Fruit fly (Drosophila melanogaster) whole organism, prepupa: ENCODE results near the gene Eig71Ed.

ENCODE experiments used
- Blimp-1 ChIP-seq: fragments of 200-800 bp; sonication (Bioruptor generic); optimal IDR thresholded peaks from 3 replicates; lab custom pipeline; 2017; ENCODE audit warnings: missing biosample characterization, missing genetic modification characterization, mild to moderate bottlenecking, moderate library complexity, missing genetic modification reagents
- CG10631 ChIP-seq: fragments of 200-800 bp; sonication (Bioruptor generic); optimal IDR thresholded peaks from 2 replicates; lab custom pipeline; 2016; ENCODE audit warnings: missing biosample characterization, missing genetic modification characterization
- CG11902 ChIP-seq: fragments of 200-800 bp; sonication (Bioruptor generic); optimal IDR thresholded peaks from 3 replicates; lab custom pipeline; 2016; ENCODE audit warnings: missing biosample characterization, missing genetic modification characterization
- CG1621 ChIP-seq: fragments of 200-800 bp; sonication (Bioruptor generic); optimal IDR thresholded peaks from 3 replicates; lab custom pipeline; 2018; ENCODE audit warnings: missing biosample characterization, mild to moderate bottlenecking, missing genetic modification characterization
- CG3032 ChIP-seq: fragments of 200-800 bp; optimal IDR thresholded peaks from 2 replicates; lab custom pipeline; 2019; ENCODE audit warnings: missing biosample characterization, mild to moderate bottlenecking, missing genetic modification characterization, moderate library complexity
- CG31627 ChIP-seq: fragments of 200-800 bp; sonication (Bioruptor generic); optimal IDR thresholded peaks from 3 replicates; lab custom pipeline; 2016; ENCODE audit warnings: missing biosample characterization, missing genetic modification characterization
- CG34406 ChIP-seq: fragments of 200-800 bp; sonication (Bioruptor generic); optimal IDR thresholded peaks from 3 replicates; lab custom pipeline; 2016; ENCODE audit warnings: missing biosample characterization, missing genetic modification characterization
- CG3919 ChIP-seq: fragments of 200-800 bp; sonication (Bioruptor generic); optimal IDR thresholded peaks from 3 replicates; lab custom pipeline; 2016; ENCODE audit warnings: missing biosample characterization, missing genetic modification characterization
- CG4318 ChIP-seq: fragments of 200-800 bp; sonication (Bioruptor generic); optimal IDR thresholded peaks from 3 replicates; lab custom pipeline; 2017; ENCODE audit warnings: missing biosample characterization, mild to moderate bottlenecking, missing genetic modification characterization
- CG6276 ChIP-seq: fragments of 200-800 bp; sonication (Bioruptor generic); optimal IDR thresholded peaks from 2 replicates; lab custom pipeline; 2017; ENCODE audit warnings: missing biosample characterization, mild to moderate bottlenecking, missing genetic modification characterization
- CG6792 ChIP-seq: fragments of 200-800 bp; sonication (Bioruptor generic); optimal IDR thresholded peaks from 3 replicates; lab custom pipeline; 2016; ENCODE audit warnings: missing biosample characterization, missing genetic modification characterization
- CG6808 ChIP-seq: fragments of 200-800 bp; sonication (Bioruptor generic); optimal IDR thresholded peaks from 3 replicates; lab custom pipeline; 2017; ENCODE audit warnings: missing biosample characterization, missing genetic modification characterization, mild to moderate bottlenecking, moderate library complexity, missing genetic modification reagents
- CG7368 ChIP-seq: fragments of 200-800 bp; sonication (Bioruptor generic); optimal IDR thresholded peaks from 3 replicates; lab custom pipeline; 2016; ENCODE audit warnings: missing biosample characterization, missing genetic modification characterization
- CG8632 ChIP-seq: fragments of 200-800 bp; sonication (Bioruptor generic); optimal IDR thresholded peaks from 3 replicates; lab custom pipeline; 2016; ENCODE audit warnings: missing biosample characterization, missing genetic modification characterization
- CG9139 ChIP-seq: fragments of 200-800 bp; sonication (Bioruptor generic); optimal IDR thresholded peaks from 3 replicates; lab custom pipeline; 2017; ENCODE audit warnings: missing biosample characterization, mild to moderate bottlenecking, missing genetic modification characterization
- Eip75B ChIP-seq: fragments of 200-800 bp; sonication (Bioruptor generic); optimal IDR thresholded peaks from 3 replicates; lab custom pipeline; 2016; ENCODE audit warnings: missing biosample characterization, missing genetic modification characterization
- Eip78C ChIP-seq: fragments of 200-800 bp; sonication (Bioruptor generic); peaks from one replicate; lab custom pipeline; 2016; ENCODE audit warnings: missing biosample characterization, missing genetic modification characterization
- Eip93F ChIP-seq: fragments of 200-800 bp; sonication (Bioruptor generic); optimal IDR thresholded peaks from 2 replicates; lab custom pipeline; 2016; ENCODE audit warnings: missing biosample characterization, mild to moderate bottlenecking, missing genetic modification characterization
- Ets21C ChIP-seq: fragments of 200-800 bp; sonication (Bioruptor generic); optimal IDR thresholded peaks from 3 replicates; lab custom pipeline; 2016; ENCODE audit warnings: missing biosample characterization, missing genetic modification characterization
- Gug ChIP-seq: fragments of 200-800 bp; sonication (Bioruptor generic); IDR thresholded peaks from 2 replicates; pipeline ENCODE4 v1.3.6; 2022; ENCODE audit warnings: missing biosample characterization, missing genetic modification characterization
- Hr38 ChIP-seq: sonication (Bioruptor generic); optimal IDR thresholded peaks from 2 replicates; lab custom pipeline; 2016; ENCODE audit warnings: missing biosample characterization, missing genetic modification characterization
- Hr39 ChIP-seq: fragments of 200-800 bp; sonication (Bioruptor generic); optimal IDR thresholded peaks from 2 replicates; lab custom pipeline; 2016; ENCODE audit warnings: missing biosample characterization, missing genetic modification characterization
- Hr4 ChIP-seq: fragments of 200-800 bp; sonication (Bioruptor generic); optimal IDR thresholded peaks from 3 replicates; lab custom pipeline; 2016; ENCODE audit warnings: missing biosample characterization, missing genetic modification characterization
- Lpt ChIP-seq: fragments of 200-800 bp; sonication (Bioruptor generic); optimal IDR thresholded peaks from 3 replicates; lab custom pipeline; 2016; ENCODE audit warnings: missing biosample characterization, missing genetic modification characterization
- Met ChIP-seq: fragments of 200-800 bp; sonication (Bioruptor generic); optimal IDR thresholded peaks from 3 replicates; lab custom pipeline; 2016; ENCODE audit warnings: missing biosample characterization, missing genetic modification characterization
- OdsH ChIP-seq: fragments of 200-800 bp; sonication (Bioruptor generic); optimal IDR thresholded peaks from 3 replicates; lab custom pipeline; 2016; ENCODE audit warnings: missing biosample characterization, missing genetic modification characterization
- Smox ChIP-seq: fragments of 200-800 bp; sonication (Bioruptor generic); optimal IDR thresholded peaks from 3 replicates; lab custom pipeline; 2016; ENCODE audit warnings: missing biosample characterization, missing genetic modification characterization
- Sox102F ChIP-seq: fragments of 200-800 bp; sonication (Bioruptor generic); optimal IDR thresholded peaks from 2 replicates; lab custom pipeline; 2016; ENCODE audit warnings: missing biosample characterization, mild to moderate bottlenecking, missing genetic modification characterization
- Sox14 ChIP-seq: fragments of 200-800 bp; sonication (Bioruptor generic); optimal IDR thresholded peaks from 3 replicates; lab custom pipeline; 2016; ENCODE audit warnings: missing biosample characterization, missing genetic modification characterization
- Sox15 ChIP-seq: fragments of 200-800 bp; sonication (Bioruptor generic); optimal IDR thresholded peaks from 3 replicates; lab custom pipeline; 2016; ENCODE audit warnings: missing biosample characterization, missing genetic modification characterization
- achi ChIP-seq: fragments of 200-800 bp; sonication (Bioruptor generic); optimal IDR thresholded peaks from 3 replicates; lab custom pipeline; 2016; ENCODE audit warnings: missing biosample characterization, missing genetic modification characterization
- cyc ChIP-seq: fragments of 200-800 bp; sonication (Bioruptor generic); optimal IDR thresholded peaks from 3 replicates; lab custom pipeline; 2016; ENCODE audit warnings: missing biosample characterization, missing genetic modification characterization
- eg ChIP-seq: fragments of 200-800 bp; sonication (Bioruptor generic); IDR thresholded peaks from 3 replicates; pipeline ENCODE4 v1.3.6; 2022; ENCODE audit warnings: missing biosample characterization, missing genetic modification characterization
- esn ChIP-seq: fragments of 200-800 bp; sonication (Bioruptor generic); optimal IDR thresholded peaks from 2 replicates; lab custom pipeline; 2016; ENCODE audit warnings: missing biosample characterization, mild to moderate bottlenecking, missing genetic modification characterization, moderate library complexity
- fd59A ChIP-seq: fragments of 200-800 bp; sonication (Bioruptor generic); optimal IDR thresholded peaks from 2 replicates; lab custom pipeline; 2017; ENCODE audit warnings: missing biosample characterization, mild to moderate bottlenecking, missing genetic modification characterization, missing genetic modification reagents
- fd85E ChIP-seq: fragments of 200-800 bp; sonication (Bioruptor generic); optimal IDR thresholded peaks from 3 replicates; lab custom pipeline; 2016; ENCODE audit warnings: missing biosample characterization, missing genetic modification characterization
- fkh ChIP-seq: fragments of 200-800 bp; sonication (Bioruptor generic); optimal IDR thresholded peaks from 3 replicates; lab custom pipeline; 2017; ENCODE audit warnings: missing biosample characterization, mild to moderate bottlenecking, missing genetic modification characterization, moderate library complexity
- lz ChIP-seq: fragments of 200-800 bp; sonication (Bioruptor generic); optimal IDR thresholded peaks from 3 replicates; lab custom pipeline; 2016; ENCODE audit warnings: missing biosample characterization, missing genetic modification characterization
- salr ChIP-seq, 2 experiments: fragments of 200-800 bp; sonication (Bioruptor generic); optimal IDR thresholded peaks; 3 replicates each; lab custom pipeline; 2016 to 2018; ENCODE audit warnings: missing biosample characterization in 2 of 2, missing genetic modification characterization in 2 of 2, mild to moderate bottlenecking in 1 of 2
- spab ChIP-seq: fragments of 200-800 bp; sonication (Bioruptor generic); optimal IDR thresholded peaks from 2 replicates; lab custom pipeline; 2017; ENCODE audit warnings: missing biosample characterization, mild to moderate bottlenecking, missing genetic modification characterization, missing genetic modification reagents
- ss ChIP-seq, 2 experiments: fragments of 200-800 bp; sonication (Bioruptor generic); optimal IDR thresholded peaks; 2 replicates in 1 of 2; 3 replicates in 1 of 2; lab custom pipeline; 2017 to 2018; ENCODE audit warnings: mild to moderate bottlenecking in 2 of 2, missing biosample characterization in 2 of 2, missing genetic modification characterization in 2 of 2, moderate library complexity in 1 of 2
- svp ChIP-seq: fragments of 200-800 bp; sonication (Bioruptor generic); peaks from one replicate; lab custom pipeline; 2016; ENCODE audit warnings: missing biosample characterization, missing genetic modification characterization
- topi ChIP-seq: fragments of 200-800 bp; sonication (Bioruptor generic); optimal IDR thresholded peaks from 3 replicates; lab custom pipeline; 2016; ENCODE audit warnings: missing biosample characterization, missing genetic modification characterization
- vri ChIP-seq: fragments of 200-800 bp; sonication (Bioruptor generic); optimal IDR thresholded peaks from 3 replicates; lab custom pipeline; 2016; ENCODE audit warnings: missing biosample characterization, mild to moderate bottlenecking, missing genetic modification characterization

The Eig71Ed gene

DNA sequence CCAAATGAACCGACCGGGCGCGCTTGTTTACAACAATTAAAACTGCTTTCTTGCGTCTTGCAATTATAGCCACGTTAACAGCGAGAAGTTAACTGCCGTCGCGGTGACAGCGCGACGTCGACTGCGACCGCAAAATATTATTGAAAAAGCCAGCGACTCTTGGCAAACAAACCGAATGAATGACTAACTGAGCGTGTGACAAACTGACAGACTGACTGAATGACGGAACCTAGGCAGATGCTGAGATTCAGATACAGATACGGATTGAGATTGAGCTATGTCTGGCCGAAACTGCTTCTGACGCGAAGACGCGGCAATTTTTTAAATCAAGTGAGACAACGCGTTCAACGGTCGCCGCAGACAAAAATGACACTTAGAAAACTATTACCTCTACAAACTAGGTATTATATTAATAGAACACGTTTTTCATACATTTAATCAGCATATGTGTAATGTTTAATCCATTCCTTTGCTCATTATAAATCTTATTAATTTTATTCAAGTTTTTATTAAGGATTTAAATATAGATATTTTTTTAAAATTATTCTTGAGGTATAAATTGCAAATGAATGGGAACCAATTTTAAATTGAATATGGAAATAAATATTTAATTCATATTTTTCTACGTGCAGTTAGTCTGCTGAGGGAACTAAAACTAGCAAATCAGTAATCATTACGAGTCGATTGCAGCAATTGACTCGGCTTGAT lies 17.8 kb upstream of the Eig71Ed start:
- TF ChIP-seq fkh (GFP tag; lab: Kevin White, UChicago) = peak; percentile 41
- no peak for TF ChIP-seq CG7368 (GFP tag; lab: Kevin White, UChicago)
- TF ChIP-seq, all 60 proteins: peak for 1

DNA sequence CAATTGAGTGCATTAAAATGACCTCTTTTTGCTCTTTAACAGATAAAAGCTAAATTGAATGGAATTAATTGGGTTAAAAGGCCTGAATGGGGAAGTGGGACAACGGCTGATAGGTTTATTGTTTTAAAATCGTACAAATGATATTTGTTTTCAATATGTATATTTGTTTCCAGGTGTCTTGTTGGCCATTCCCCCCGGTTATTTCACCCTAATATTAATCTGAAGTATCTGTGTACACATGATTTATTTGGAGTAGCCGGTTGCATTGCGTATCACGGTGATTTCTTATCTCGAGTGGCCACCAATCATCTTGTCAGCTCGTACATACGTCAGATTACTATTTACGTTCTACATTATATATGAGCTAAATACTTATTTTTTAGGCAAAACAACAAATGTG lies 16.0 kb upstream of the Eig71Ed start:
- peak; percentile 83 for TF ChIP-seq vri (GFP tag; lab: Kevin White, UChicago)
- peak; percentile 5 for TF ChIP-seq CG8632 (GFP tag; lab: Kevin White, UChicago)
- TF ChIP-seq Eip93F (GFP tag; lab: Kevin White, UChicago) = peak; percentile 3
- TF ChIP-seq fkh (GFP tag; lab: Kevin White, UChicago) = peak; percentile 42
- no peak for TF ChIP-seq Gug
- no peak for TF ChIP-seq Smox (GFP tag; lab: Kevin White, UChicago)
- TF ChIP-seq Eip78C (GFP tag; lab: Kevin White, UChicago) = peak; percentile 46
- no peak for TF ChIP-seq CG11902 (GFP tag; lab: Kevin White, UChicago)
- no peak for TF ChIP-seq CG1621 (tag; lab: Kevin White, UChicago)

DNA sequence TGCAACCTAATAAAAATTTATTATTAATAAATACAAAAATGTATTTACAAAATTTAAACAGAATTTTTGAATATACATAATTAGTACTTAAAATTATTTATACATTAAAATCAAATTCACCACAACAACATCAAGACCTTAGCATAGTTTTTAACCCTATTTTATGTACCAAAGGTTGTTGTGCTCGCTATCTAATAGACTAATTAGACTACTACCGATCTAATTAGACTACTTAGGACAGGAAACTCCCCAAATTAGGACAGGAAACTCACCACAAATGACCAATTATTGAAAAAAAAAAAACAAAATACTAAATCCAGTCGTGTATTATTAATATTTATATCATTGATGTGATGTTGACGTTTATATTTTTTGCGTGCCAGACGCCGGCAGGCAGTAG lies 15.4 kb upstream of the Eig71Ed start:
- TF ChIP-seq CG7368 (GFP tag; lab: Kevin White, UChicago) (no peak), Sox14 (no peak), CG10631 (GFP tag; lab: Kevin White, UChicago) (no peak), CG3919 (GFP tag; lab: Kevin White, UChicago) (no peak), CG9139 (no peak), CG6276 (GFP tag; lab: Kevin White, UChicago) (no peak), Hr39 (GFP tag; lab: Kevin White, UChicago) (no peak), lz (GFP tag; lab: Kevin White, UChicago) (no peak), Smox (GFP tag; lab: Kevin White, UChicago) (no peak), svp (no peak), salr (GFP tag; optimal IDR thresholded peaks at IDR 0.05; lab: Kevin White, UChicago) (no peak), eg (no peak), Ets21C (no peak), Met (GFP tag; lab: Kevin White, UChicago) (no peak), Sox15 (GFP tag; lab: Kevin White, UChicago) (no peak), CG34406 (no peak), CG6792 (GFP tag; lab: Kevin White, UChicago) (no peak), fd85E (GFP tag; lab: Kevin White, UChicago) (no peak), OdsH (GFP tag; lab: Kevin White, UChicago) (no peak), Blimp-1 (GFP tag; lab: Kevin White, UChicago) (no peak)

DNA sequence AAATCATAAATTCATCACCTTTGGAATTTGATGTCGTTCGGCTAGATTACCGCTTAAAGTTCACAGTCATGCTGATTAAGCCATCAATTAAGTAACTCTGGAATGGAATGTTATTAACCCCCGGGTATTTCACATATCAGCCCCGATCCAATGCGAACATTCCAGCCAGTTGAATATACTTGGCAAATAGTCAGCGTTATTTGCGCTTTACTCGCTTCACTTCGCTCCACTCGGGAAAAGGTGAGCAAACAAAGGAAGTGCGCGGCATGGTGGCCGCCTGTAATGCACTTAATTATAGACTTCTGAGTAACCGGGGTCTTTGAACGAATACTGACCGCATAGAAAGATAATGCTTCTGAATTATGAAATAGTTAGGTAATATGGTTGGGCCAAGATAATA lies 14.7 kb upstream of the Eig71Ed start:
- TF ChIP-seq eg (no peak), CG1621 (tag; lab: Kevin White, UChicago) (no peak), Ets21C (no peak), svp (peak; percentile 52), CG31627 (GFP tag; lab: Kevin White, UChicago) (no peak), Eip78C (GFP tag; lab: Kevin White, UChicago) (peak; percentile 78), CG34406 (peak; percentile 23), Eip75B (GFP tag; lab: Kevin White, UChicago) (no peak), Eip93F (GFP tag; lab: Kevin White, UChicago) (peak; percentile 14), Met (GFP tag; lab: Kevin White, UChicago) (no peak), Hr39 (GFP tag; lab: Kevin White, UChicago) (no peak), ss (GFP tag; optimal IDR thresholded peaks at IDR 0.05; lab: Kevin White, UChicago) (peak in 1 of 2 experiments; percentile 27), fd59A (GFP tag; lab: Kevin White, UChicago) (no peak), topi (no peak), fkh (GFP tag; lab: Kevin White, UChicago) (peak; percentile 27), Sox14 (peak; percentile 4), Sox102F (GFP tag; lab: Kevin White, UChicago) (no peak), spab (GFP tag; lab: Kevin White, UChicago) (no peak), Hr38 (GFP tag; lab: Kevin White, UChicago) (no peak), CG6808 (no peak), esn (GFP tag; lab: Kevin White, UChicago) (no peak), CG3032 (no peak), Hr4 (GFP tag; lab: Kevin White, UChicago) (no peak), CG7368 (GFP tag; lab: Kevin White, UChicago) (no peak), CG4318 (GFP tag; lab: Kevin White, UChicago) (no peak), Smox (GFP tag; lab: Kevin White, UChicago) (no peak), CG8632 (GFP tag; lab: Kevin White, UChicago) (no peak), Lpt (no peak), cyc (GFP tag; lab: Kevin White, UChicago) (no peak), achi (GFP tag; lab: Kevin White, UChicago) (no peak)
